Worm (Caenorhabditis elegans): Measurements from ENCODE around the gene sap-140.

DNA sequence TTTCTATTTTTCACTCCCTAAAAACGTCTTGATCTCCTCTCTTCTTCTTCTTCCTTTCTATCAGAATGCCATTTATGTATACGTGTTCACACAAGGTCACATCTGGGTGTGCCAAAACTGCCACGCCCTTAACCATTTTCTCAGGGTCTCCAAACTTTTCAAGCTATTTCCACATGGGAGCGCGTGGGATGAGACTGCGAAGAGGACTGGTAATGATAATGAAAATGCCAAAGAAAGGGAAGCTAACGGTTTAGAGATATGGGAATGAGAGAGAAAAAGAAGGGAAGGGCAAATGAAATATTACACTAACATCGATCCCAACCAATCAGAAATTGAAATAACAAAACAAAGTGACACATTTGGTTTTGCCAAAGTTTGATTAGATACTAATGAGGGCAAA lies 11.2 kb upstream of the sap-140 start:
- TF ChIP-seq lir-3 (tag; optimal IDR thresholded peaks at IDR 0.05) (no peak), pha-4 (GFP tag; IDR thresholded peaks at IDR 0.05) (no peak), pha-4 (tag; optimal IDR thresholded peaks at IDR 0.05) (no peak), nhr-102 (tag; optimal IDR thresholded peaks at IDR 0.05) (no peak), ces-1 (GFP tag; optimal IDR thresholded peaks at IDR 0.05) (no peak), dmd-6 (GFP tag; IDR thresholded peaks at IDR 0.05) (0 out of 2 replicates have a peak, but pooled peaks have one; percentile 18), zag-1 (tag; optimal IDR thresholded peaks at IDR 0.05) (no peak), ama-1 (optimal IDR thresholded peaks at IDR 0.05) (no peak), nhr-25 (tag; optimal IDR thresholded peaks at IDR 0.05; ENCODE audit: borderline replicate concordance, insufficient read depth) (no peak), nhr-77 (tag; optimal IDR thresholded peaks at IDR 0.05) (no peak)

Measured in whole organism, L4 larva.